Fruit fly (Drosophila melanogaster): ENCODE results near the gene CG9663.

Gene CG9663

DNA sequence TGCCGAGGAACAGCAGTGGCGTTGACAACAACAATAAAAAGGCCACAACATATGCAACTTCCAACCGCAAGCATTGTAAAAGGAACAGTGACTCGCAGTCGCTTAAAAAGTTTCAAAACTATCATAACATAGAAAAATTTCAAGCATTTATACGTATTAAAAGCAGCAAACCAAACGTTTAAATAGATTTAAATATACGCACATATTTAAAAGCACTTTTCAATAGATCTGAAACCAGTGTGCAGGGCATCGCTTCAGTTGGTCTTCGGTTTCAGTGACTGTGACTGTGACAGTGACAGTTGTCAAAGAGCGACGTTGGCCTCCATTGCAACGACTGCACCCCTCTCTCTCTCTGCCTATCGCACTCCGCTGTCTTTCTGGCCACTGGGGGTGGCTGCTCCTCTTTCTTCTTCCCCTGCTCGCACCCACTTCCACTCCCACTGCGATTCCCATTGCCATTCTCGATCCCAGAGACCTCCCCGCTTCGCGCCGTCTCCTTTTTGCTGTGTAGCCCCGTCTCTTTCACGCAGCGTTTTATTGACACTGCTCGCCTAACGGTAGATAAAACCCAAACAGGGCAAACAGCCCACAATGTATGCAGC is 45.3 kb upstream of the CG9663 start (continued):
- TF ChIP-seq dmrt99B (tag; optimal IDR thresholded peaks at IDR 0.05), result peak; percentile 94
- no peak for TF ChIP-seq CG13894 (tag; optimal IDR thresholded peaks at IDR 0.05)
- peak; percentile 51 for TF ChIP-seq CG1647 (GFP tag; optimal IDR thresholded peaks at IDR 0.05)
- TF ChIP-seq pho (GFP tag; optimal IDR thresholded peaks at IDR 0.05), result no peak
- peak; percentile 47; the same call in 1 of the 2 replicates for TF ChIP-seq wdn (GFP tag; IDR thresholded peaks at IDR 0.05)
- peak; percentile 57 for TF ChIP-seq repo (GFP tag; optimal IDR thresholded peaks at IDR 0.05)
- no peak for TF ChIP-seq Neu2 (GFP tag; optimal IDR thresholded peaks at IDR 0.05; ENCODE audit: borderline replicate concordance)
- TF ChIP-seq stc (GFP tag; IDR thresholded peaks at IDR 0.05), result peak; percentile 93
- TF ChIP-seq CG7928 (GFP tag; optimal IDR thresholded peaks at IDR 0.05), result no peak
- peak; percentile 81 for TF ChIP-seq gsb-n (tag; optimal IDR thresholded peaks at IDR 0.05)
- TF ChIP-seq HLH54F (GFP tag; optimal IDR thresholded peaks at IDR 0.05), result peak; percentile 18
- TF ChIP-seq prd (optimal IDR thresholded peaks at IDR 0.05), result no peak
- peak; percentile 93 for TF ChIP-seq prd (GFP tag; IDR thresholded peaks at IDR 0.05)
- TF ChIP-seq phol (tag; optimal IDR thresholded peaks at IDR 0.05), result peak; percentile 89
- TF ChIP-seq CG9437 (GFP tag; optimal IDR thresholded peaks at IDR 0.05), result peak; percentile 54
- TF ChIP-seq ems (GFP tag; optimal IDR thresholded peaks at IDR 0.05), result peak; percentile 71
- TF ChIP-seq seq (GFP tag; IDR thresholded peaks at IDR 0.05), result peak; percentile 47
- no peak for TF ChIP-seq pzg (GFP tag; optimal IDR thresholded peaks at IDR 0.05)
- peak; percentile 83 for TF ChIP-seq CG17361 (GFP tag; IDR thresholded peaks at IDR 0.05)
- TF ChIP-seq CG10267 (tag; optimal IDR thresholded peaks at IDR 0.05), result peak; percentile 76
- peak; percentile 74 for TF ChIP-seq dimm (GFP tag; IDR thresholded peaks at IDR 0.05)
- TF ChIP-seq Sox100B (GFP tag; optimal IDR thresholded peaks at IDR 0.05), result peak; percentile 75
- no peak for TF ChIP-seq Fer1 (GFP tag; optimal IDR thresholded peaks at IDR 0.05)
- peak; percentile 78 for TF ChIP-seq ind (GFP tag; optimal IDR thresholded peaks at IDR 0.05)
- TF ChIP-seq Hr3 (GFP tag; optimal IDR thresholded peaks at IDR 0.05), result peak; percentile 64
- no peak for TF ChIP-seq Sry-δ (GFP tag; optimal IDR thresholded peaks at IDR 0.05)
- peak; percentile 74 for TF ChIP-seq tin (GFP tag; optimal IDR thresholded peaks at IDR 0.05)
- peak; percentile 86 for TF ChIP-seq dysf (GFP tag; IDR thresholded peaks at IDR 0.05)
- peak; percentile 72 for TF ChIP-seq Spps (tag; optimal IDR thresholded peaks at IDR 0.05)
- TF ChIP-seq tio (GFP tag; optimal IDR thresholded peaks at IDR 0.05), result peak; percentile 61
- peak; percentile 63; the same call in 1 of the 3 replicates for TF ChIP-seq CG7963 (GFP tag; IDR thresholded peaks at IDR 0.05; ENCODE audit: partially characterized antibody)
- no peak for TF ChIP-seq cad (GFP tag; optimal IDR thresholded peaks at IDR 0.05)
- TF ChIP-seq CG4424 (GFP tag; optimal IDR thresholded peaks at IDR 0.05), result peak; percentile 85
- TF ChIP-seq so (GFP tag; IDR thresholded peaks at IDR 0.05), result peak; percentile 49; the same call in 1 of the 3 replicates
- peak; percentile 68 for TF ChIP-seq Chrac-16 (GFP tag; optimal IDR thresholded peaks at IDR 0.05)
- peak; percentile 97 for TF ChIP-seq sens (GFP tag)
- TF ChIP-seq CG4617 (GFP tag; optimal IDR thresholded peaks at IDR 0.05; ENCODE audit: borderline replicate concordance), result no peak
- TF ChIP-seq CG14050 (GFP tag; IDR thresholded peaks at IDR 0.05), result peak; percentile 76
- peak; percentile 57; the same call in 1 of the 3 replicates for TF ChIP-seq C15 (GFP tag; IDR thresholded peaks at IDR 0.05)
- TF ChIP-seq NC2α (GFP tag; optimal IDR thresholded peaks at IDR 0.05), result no peak
- TF ChIP-seq CG15601 (tag; optimal IDR thresholded peaks at IDR 0.05), result peak; percentile 67
- TF ChIP-seq CG4854 (GFP tag; optimal IDR thresholded peaks at IDR 0.05), result peak; percentile 24
- TF ChIP-seq Ravus (GFP tag; IDR thresholded peaks at IDR 0.05), result no peak
- peak; percentile 37 for TF ChIP-seq Myb (GFP tag; optimal IDR thresholded peaks at IDR 0.05)
- TF ChIP-seq sd (tag; optimal IDR thresholded peaks at IDR 0.05), result peak; percentile 6
- peak; percentile 90 for TF ChIP-seq gem (tag; optimal IDR thresholded peaks at IDR 0.05)
- TF ChIP-seq CG11560 (tag; IDR thresholded peaks at IDR 0.05), result no peak
- TF ChIP-seq Drgx (GFP tag; IDR thresholded peaks at IDR 0.05), result peak; percentile 98
- TF ChIP-seq CG8478 (optimal IDR thresholded peaks at IDR 0.05), result no peak
- peak; percentile 47 for TF ChIP-seq Dek (tag; optimal IDR thresholded peaks at IDR 0.05)
- TF ChIP-seq btn (GFP tag; optimal IDR thresholded peaks at IDR 0.05), result peak; percentile 56
